Worm (Caenorhabditis elegans) whole organism, L2 larva: ENCODE results near the gene F18E9.1.
A peak's percentile ranks its signal among the peaks of the same experiment; 100 is the strongest.

Experiments used
- alr-1 ChIP-seq: fragments of 150-350 bp; optimal IDR thresholded peaks from 2 replicates; lab custom pipeline; 2014; ENCODE audit warnings: missing biosample characterization, missing genetic modification characterization
- aly-2 ChIP-seq: fragments of 150-350 bp; optimal IDR thresholded peaks from 2 replicates; lab custom pipeline; 2014; ENCODE audit warnings: missing biosample characterization, missing genetic modification characterization
- lin-13 ChIP-seq: fragments of 150-350 bp; optimal IDR thresholded peaks from 2 replicates; lab custom pipeline; 2014; ENCODE audit warnings: missing biosample characterization, missing genetic modification reagents, missing genetic modification characterization
- nhr-77 ChIP-seq: fragments of 150-350 bp; optimal IDR thresholded peaks from 2 replicates; lab custom pipeline; 2014; ENCODE audit warnings: missing biosample characterization, missing genetic modification characterization
- peb-1 ChIP-seq: fragments of 150-350 bp; optimal IDR thresholded peaks from 2 replicates; lab custom pipeline; 2014; ENCODE audit warnings: missing biosample characterization, missing genetic modification characterization
- sem-4 ChIP-seq: fragments of 150-350 bp; optimal IDR thresholded peaks from 2 replicates; lab custom pipeline; 2014; ENCODE audit warnings: missing biosample characterization, missing genetic modification reagents, missing genetic modification characterization
- skn-1 ChIP-seq: sonication (generic microtip); optimal IDR thresholded peaks from 2 replicates; lab custom pipeline; 2017; ENCODE audit warnings: missing biosample characterization, missing genetic modification characterization
- snpc-4 ChIP-seq: fragments of 150-350 bp; optimal IDR thresholded peaks from 2 replicates; lab custom pipeline; 2014; ENCODE audit warnings: missing biosample characterization, missing genetic modification characterization
- unc-39 ChIP-seq: fragments of 150-350 bp; optimal IDR thresholded peaks from 2 replicates; lab custom pipeline; 2014; ENCODE audit warnings: missing biosample characterization, missing genetic modification characterization
- unc-62 ChIP-seq: fragments of 150-350 bp; optimal IDR thresholded peaks from 2 replicates; lab custom pipeline; 2014; ENCODE audit warnings: missing biosample characterization, missing genetic modification reagents, missing genetic modification characterization
- ztf-4 ChIP-seq: fragments of 150-350 bp; optimal IDR thresholded peaks from 2 replicates; lab custom pipeline; 2014; ENCODE audit warnings: missing biosample characterization, missing genetic modification characterization

- TF ChIP-seq lin-13 (GFP tag; lab: Kevin White, UChicago): peak; percentile 8
- TF ChIP-seq skn-1: no peak
- no peak for TF ChIP-seq unc-62 (GFP tag; lab: Kevin White, UChicago)
- TF ChIP-seq aly-2: no peak
- no peak for TF ChIP-seq snpc-4 (tag; lab: Kevin White, UChicago)
- no peak for TF ChIP-seq nhr-77 (tag; lab: Kevin White, UChicago)
- TF ChIP-seq alr-1 (tag; lab: Kevin White, UChicago): no peak
- TF ChIP-seq ztf-4 (tag; lab: Kevin White, UChicago): no peak
- no peak for TF ChIP-seq sem-4 (tag; lab: Kevin White, UChicago)
- no peak for TF ChIP-seq peb-1 (tag; lab: Kevin White, UChicago)
- no peak for TF ChIP-seq unc-39 (tag; lab: Kevin White, UChicago)
Measured at ce11 chrX:8646287-8646686, 45.0 kb downstream of the F18E9.1 start.
